Fruit fly (Drosophila melanogaster) Kc167 (cell line): Measurements from ENCODE around the gene slo.
A peak's percentile ranks its signal among the peaks of the same experiment; 100 is the strongest.

Source experiments
- Myc ChIP-seq: fragments of >200 bp; optimal IDR thresholded peaks from 2 replicates; lab custom pipeline; 2017; ENCODE audit warnings: missing external identifiers
- Sin3A ChIP-seq: fragments of >200 bp; optimal IDR thresholded peaks from 2 replicates; lab custom pipeline; 2018; ENCODE audit warnings: missing external identifiers
- h ChIP-seq: fragments of >200 bp; optimal IDR thresholded peaks from 3 replicates; lab custom pipeline; 2018; ENCODE audit warnings: missing external identifiers
- insv ChIP-seq: fragments of >200 bp; optimal IDR thresholded peaks from 3 replicates; lab custom pipeline; 2018; ENCODE audit warnings: missing external identifiers
- psq ChIP-seq: fragments of >200 bp; optimal IDR thresholded peaks from 2 replicates; lab custom pipeline; 2017; ENCODE audit warnings: missing external identifiers
- ttk ChIP-seq: sonication (Bioruptor generic); optimal IDR thresholded peaks from 2 replicates; lab custom pipeline; 2017; ENCODE audit warnings: missing external identifiers

Gene slo

dm6 chr3R:24662412-24662796 is at the start of gene slo:
Gene slo (plus strand): TSS chr3R:24662491.
- TF ChIP-seq psq (lab: Kevin White, UChicago) (no peak), insv (lab: Kevin White, UChicago) (no peak), Sin3A (no peak), h (lab: Kevin White, UChicago) (no peak), Myc (lab: Kevin White, UChicago) (no peak)

- no peak for TF ChIP-seq h (lab: Kevin White, UChicago)
- TF ChIP-seq psq (lab: Kevin White, UChicago): no peak
- no peak for TF ChIP-seq insv (lab: Kevin White, UChicago)
- TF ChIP-seq Myc (lab: Kevin White, UChicago): no peak
- TF ChIP-seq Sin3A: no peak
- no peak for TF ChIP-seq ttk (lab: Kevin White, UChicago)
Observed at dm6 chr3R:24613819-24614706, 48.2 kb upstream of the slo start.

dm6 chr3R:24614707-24615022 is 47.6 kb upstream of the slo start:
- TF ChIP-seq insv (lab: Kevin White, UChicago) (no peak), psq (lab: Kevin White, UChicago) (no peak), Myc (lab: Kevin White, UChicago) (no peak), h (lab: Kevin White, UChicago) (no peak), ttk (lab: Kevin White, UChicago) (no peak), Sin3A (no peak)

- TF ChIP-seq Sin3A: no peak
- TF ChIP-seq Myc (lab: Kevin White, UChicago): no peak
- TF ChIP-seq insv (lab: Kevin White, UChicago): no peak
- no peak for TF ChIP-seq h (lab: Kevin White, UChicago)
- no peak for TF ChIP-seq psq (lab: Kevin White, UChicago)
- no peak for TF ChIP-seq ttk (lab: Kevin White, UChicago)
Observed at dm6 chr3R:24620569-24620968, 41.7 kb upstream of the slo start.

- no peak for TF ChIP-seq ttk (lab: Kevin White, UChicago)
- TF ChIP-seq insv (lab: Kevin White, UChicago): no peak
- no peak for TF ChIP-seq psq (lab: Kevin White, UChicago)
- no peak for TF ChIP-seq Sin3A
- no peak for TF ChIP-seq Myc (lab: Kevin White, UChicago)
- TF ChIP-seq h (lab: Kevin White, UChicago): no peak
Observed at dm6 chr3R:24625517-24625925, 36.8 kb upstream of the slo start, which contains the start of the genes Syx18 and atl. Gene Syx18 (minus strand): TSS chr3R:24625562. Gene atl (plus strand): TSS chr3R:24625671.

dm6 chr3R:24626003-24626486 is 36.2 kb upstream of the slo start:
- TF ChIP-seq Sin3A (no peak), Myc (lab: Kevin White, UChicago) (no peak), psq (lab: Kevin White, UChicago) (no peak), insv (lab: Kevin White, UChicago) (no peak), h (lab: Kevin White, UChicago) (no peak), ttk (lab: Kevin White, UChicago) (no peak)

dm6 chr3R:24626667-24627066 is 35.6 kb upstream of the slo start:
- TF ChIP-seq h (lab: Kevin White, UChicago): no peak
- no peak for TF ChIP-seq psq (lab: Kevin White, UChicago)
- no peak for TF ChIP-seq ttk (lab: Kevin White, UChicago)
- no peak for TF ChIP-seq insv (lab: Kevin White, UChicago)
- no peak for TF ChIP-seq Sin3A
- TF ChIP-seq Myc (lab: Kevin White, UChicago): no peak

dm6 chr3R:24629877-24630808 is 32.1 kb upstream of the slo start, which contains the start of gene Wsck:
Gene Wsck (minus strand): TSS chr3R:24630075.
- no peak for TF ChIP-seq Sin3A
- no peak for TF ChIP-seq Myc (lab: Kevin White, UChicago)
- no peak for TF ChIP-seq h (lab: Kevin White, UChicago)
- no peak for TF ChIP-seq insv (lab: Kevin White, UChicago)
- no peak for TF ChIP-seq ttk (lab: Kevin White, UChicago)
- TF ChIP-seq psq (lab: Kevin White, UChicago): no peak

dm6 chr3R:24634312-24634711 is 28.0 kb upstream of the slo start:
- TF ChIP-seq psq (lab: Kevin White, UChicago) (no peak), ttk (lab: Kevin White, UChicago) (no peak), Sin3A (no peak), h (lab: Kevin White, UChicago) (no peak), Myc (lab: Kevin White, UChicago) (no peak), insv (lab: Kevin White, UChicago) (no peak)

- TF ChIP-seq Myc (lab: Kevin White, UChicago) (no peak), ttk (lab: Kevin White, UChicago) (no peak), h (lab: Kevin White, UChicago) (no peak), insv (lab: Kevin White, UChicago) (no peak), Sin3A (no peak), psq (lab: Kevin White, UChicago) (no peak)
Observed at dm6 chr3R:24634957-24635356, 27.3 kb upstream of the slo start, which contains the start of gene MtnF. Gene MtnF (minus strand): TSS chr3R:24635165.

dm6 chr3R:24649923-24650322 is 12.4 kb upstream of the slo start, which contains the start of the genes puf and ash2:
Gene puf (minus strand): TSS chr3R:24650043.
Gene ash2 (plus strand): TSS chr3R:24650125.
- TF ChIP-seq h (lab: Kevin White, UChicago) (no peak), Myc (lab: Kevin White, UChicago) (no peak), insv (lab: Kevin White, UChicago) (no peak), psq (lab: Kevin White, UChicago) (peak; percentile 30), ttk (lab: Kevin White, UChicago) (no peak)
